Fruit fly (Drosophila melanogaster) whole organism: ENCODE results near the gene Wee1.

Source experiments
- CG8478 ChIP-seq: fragments of >200 bp; optimal IDR thresholded peaks from 2 replicates; lab custom pipeline; 2018; ENCODE audit warnings: inconsistent platforms
- EcR ChIP-seq, 2 experiments: fragments of >200 bp; optimal IDR thresholded peaks; 2 replicates each; lab custom pipeline; 2017; ENCODE audit warnings: missing biosample characterization in 2 of 2, missing genetic modification characterization in 2 of 2, missing genetic modification reagents in 2 of 2
- usp ChIP-seq: fragments of >200 bp; optimal IDR thresholded peaks from 2 replicates; lab custom pipeline; 2017; ENCODE audit warnings: missing biosample characterization, missing genetic modification characterization, mixed read lengths

DNA sequence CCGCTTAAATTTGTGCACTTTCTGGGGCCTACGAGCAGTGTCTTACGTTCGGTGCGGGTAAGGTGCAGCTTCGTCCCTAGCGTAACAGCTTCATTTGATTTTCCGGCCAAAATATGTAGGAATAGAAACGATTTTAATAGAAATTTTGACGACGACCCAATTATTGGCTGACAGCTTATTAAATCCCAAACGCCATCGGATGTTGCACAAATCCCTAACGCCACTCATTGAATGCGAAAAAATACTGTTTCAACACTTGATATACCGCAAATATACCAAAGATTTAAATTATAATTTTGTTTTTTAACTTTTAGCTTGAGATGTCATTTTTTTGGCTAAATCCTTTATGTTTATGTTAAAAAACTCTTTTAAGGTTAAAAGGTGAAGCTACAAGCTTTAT is 31.1 kb upstream of the Wee1 start, which contains the start of gene Fgop2:
- no peak for TF ChIP-seq EcR (GFP tag; optimal IDR thresholded peaks at IDR 0.05; lab: Kevin White, UChicago)
- TF ChIP-seq CG8478 (lab: Kevin White, UChicago): no peak
- no peak for TF ChIP-seq usp (GFP tag; lab: Kevin White, UChicago)
